Fruit fly (Drosophila melanogaster): ENCODE results near the gene CNPYb.

The CNPYb gene

DNA sequence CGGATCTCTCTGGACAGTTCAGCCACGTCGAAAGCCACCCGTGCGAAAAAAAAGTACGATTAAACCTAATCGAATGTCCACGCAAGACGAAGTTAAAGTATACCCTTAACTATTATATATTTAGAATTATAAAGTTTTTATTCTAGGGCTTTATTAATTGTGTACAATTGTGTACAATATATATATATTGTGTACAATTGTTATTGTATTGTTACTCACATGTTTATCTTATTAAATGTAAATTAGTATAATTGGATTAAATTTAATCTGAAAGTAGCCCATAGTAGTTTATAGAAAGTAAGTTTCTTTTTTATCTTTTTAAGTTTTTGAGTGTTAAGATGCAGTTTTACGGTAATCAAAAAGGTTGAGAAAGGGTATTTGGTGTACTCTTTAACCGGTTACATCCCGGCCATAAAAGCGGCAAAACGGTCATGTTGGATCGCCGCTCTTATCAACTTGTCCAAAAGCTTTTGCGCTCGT is 42.6 kb downstream of the CNPYb start, which contains the start of gene CG43407:
TSS of gene CG43407 (minus strand) at position 51 of the 480 bp plus-strand sequence.
- TF ChIP-seq ttk (optimal IDR thresholded peaks at IDR 0.05) (no peak), Myc (optimal IDR thresholded peaks at IDR 0.05) (no peak), psq (optimal IDR thresholded peaks at IDR 0.05) (no peak), h (optimal IDR thresholded peaks at IDR 0.05) (no peak), insv (optimal IDR thresholded peaks at IDR 0.05) (no peak), Sin3A (optimal IDR thresholded peaks at IDR 0.05) (no peak)

DNA sequence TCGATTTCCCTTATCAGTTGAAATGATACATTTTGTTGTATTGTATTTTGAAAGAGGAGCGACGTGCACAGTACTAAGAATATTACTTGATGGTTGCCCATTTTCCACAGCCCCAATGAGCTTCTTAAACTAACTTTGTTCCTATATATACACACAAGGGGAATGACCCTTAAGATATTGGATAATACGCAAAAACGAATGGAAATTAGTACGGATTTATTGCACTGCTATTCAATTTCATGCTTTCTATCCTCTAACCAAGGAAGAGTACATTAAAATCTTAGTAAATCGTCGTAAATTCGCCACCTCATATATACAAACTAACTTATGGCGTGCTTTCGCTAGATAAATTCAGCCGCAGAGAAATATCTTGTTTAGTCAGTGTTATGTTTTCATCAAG is 44.1 kb downstream of the CNPYb start, which contains the start of gene Acp76A:
TSS of gene Acp76A (minus strand) at position 101 of the 400 bp plus-strand sequence.
- no peak for TF ChIP-seq ttk (optimal IDR thresholded peaks at IDR 0.05)
- TF ChIP-seq insv (optimal IDR thresholded peaks at IDR 0.05) = no peak
- no peak for TF ChIP-seq Myc (optimal IDR thresholded peaks at IDR 0.05)
- TF ChIP-seq psq (optimal IDR thresholded peaks at IDR 0.05) = no peak
- TF ChIP-seq Sin3A (optimal IDR thresholded peaks at IDR 0.05) = no peak
- no peak for TF ChIP-seq h (optimal IDR thresholded peaks at IDR 0.05)

DNA sequence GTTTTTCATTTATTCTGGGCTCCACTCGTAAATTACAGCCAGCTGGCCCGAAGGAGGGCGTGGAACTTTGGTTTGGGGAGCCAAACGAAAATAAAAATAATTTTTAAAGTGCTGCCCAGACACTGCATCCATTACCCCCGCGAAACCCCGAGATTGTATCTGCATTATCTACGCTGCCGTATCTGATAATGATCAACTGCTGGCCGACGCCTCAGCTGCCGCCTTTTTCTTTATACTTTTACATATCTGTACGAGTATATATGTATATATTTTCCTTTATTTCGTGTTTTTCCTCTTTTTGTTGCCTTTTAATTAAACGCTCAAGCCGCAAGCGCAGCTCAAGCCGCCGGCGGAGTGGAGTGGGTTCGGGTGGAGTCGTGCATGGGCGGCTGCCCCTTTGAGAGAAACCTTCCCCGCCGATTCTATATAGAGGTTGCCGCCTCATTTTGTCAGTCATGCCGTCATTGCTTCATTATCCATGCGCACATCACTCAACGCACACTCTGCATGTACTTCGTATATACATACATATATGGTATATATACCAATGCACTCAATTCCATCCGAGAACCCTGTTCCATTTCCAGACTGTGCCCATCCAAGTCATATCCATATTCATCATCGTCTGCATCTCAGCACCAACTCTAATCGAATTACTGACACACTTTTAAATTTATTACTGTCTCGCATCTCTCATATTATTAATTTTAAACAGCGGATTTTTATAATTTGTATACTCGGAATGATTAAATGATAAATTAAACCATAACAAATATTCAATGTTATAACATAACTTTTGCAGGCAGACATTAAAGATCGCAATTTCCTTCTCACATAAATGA is 46.1 kb downstream of the CNPYb start:
- TF ChIP-seq h (optimal IDR thresholded peaks at IDR 0.05) (no peak), insv (optimal IDR thresholded peaks at IDR 0.05) (no peak), psq (optimal IDR thresholded peaks at IDR 0.05) (no peak), Myc (optimal IDR thresholded peaks at IDR 0.05) (no peak), Sin3A (optimal IDR thresholded peaks at IDR 0.05) (no peak), ttk (optimal IDR thresholded peaks at IDR 0.05) (no peak)

- no peak for TF ChIP-seq psq (optimal IDR thresholded peaks at IDR 0.05)
Observed at dm6 chr3L:19048761-19049160, 47.3 kb downstream of the CNPYb start.

DNA sequence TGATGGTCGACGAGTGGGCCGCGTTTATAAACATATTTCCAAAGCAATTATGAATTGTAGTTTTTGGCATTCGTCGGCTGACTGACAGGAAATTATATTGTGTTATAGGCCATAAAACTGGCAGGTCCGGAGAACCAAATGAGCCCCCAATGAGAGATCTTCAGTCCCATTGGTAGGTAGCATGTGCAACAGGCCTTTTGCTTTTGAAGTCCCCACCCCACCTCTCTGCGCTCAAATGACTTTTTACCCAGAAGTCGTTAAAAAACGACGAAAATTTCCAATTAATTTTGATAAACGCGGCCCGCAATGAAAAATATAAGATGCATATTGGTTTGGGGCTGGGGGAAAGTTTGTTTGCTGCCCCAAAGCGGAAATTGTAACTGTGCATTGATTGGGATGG is 47.8 kb downstream of the CNPYb start:
- TF ChIP-seq Sin3A (optimal IDR thresholded peaks at IDR 0.05) = no peak
- TF ChIP-seq psq (optimal IDR thresholded peaks at IDR 0.05) = no peak
- no peak for TF ChIP-seq ttk (optimal IDR thresholded peaks at IDR 0.05)
- TF ChIP-seq Myc (optimal IDR thresholded peaks at IDR 0.05) = no peak
- TF ChIP-seq h (optimal IDR thresholded peaks at IDR 0.05) = no peak
- no peak for TF ChIP-seq insv (optimal IDR thresholded peaks at IDR 0.05)

DNA sequence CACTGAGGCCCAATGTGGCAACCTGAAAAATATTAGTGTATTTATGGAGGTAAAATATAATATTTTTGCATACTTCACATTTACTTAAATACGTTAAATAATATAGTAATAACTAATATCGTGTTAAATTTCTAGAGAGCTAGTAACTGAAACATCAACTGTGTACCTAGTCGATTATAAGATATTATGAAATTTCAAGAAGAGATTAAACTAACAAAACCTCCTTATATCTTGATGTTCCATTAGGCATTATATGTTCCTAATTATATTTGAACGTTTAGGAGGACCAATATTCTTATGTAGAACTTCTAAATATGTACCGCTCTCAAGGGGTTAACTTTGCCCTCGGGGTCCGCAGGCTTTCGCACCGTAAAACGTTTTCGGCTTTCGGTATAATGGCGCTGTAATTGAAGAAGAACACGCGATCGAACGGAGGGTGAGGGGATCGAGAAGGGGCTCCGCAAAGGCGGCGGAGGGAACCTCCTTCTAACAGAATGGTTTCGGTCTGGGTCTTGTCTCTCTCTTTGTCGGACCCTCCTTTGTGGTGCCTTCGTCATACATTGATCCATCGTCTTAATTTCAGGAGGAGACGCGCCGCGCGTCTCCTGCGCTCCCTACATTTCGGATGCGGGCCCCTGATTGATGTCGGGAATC is 49.5 kb downstream of the CNPYb start:
- no peak for TF ChIP-seq h (optimal IDR thresholded peaks at IDR 0.05)
- TF ChIP-seq Myc (optimal IDR thresholded peaks at IDR 0.05) = no peak
- TF ChIP-seq psq (optimal IDR thresholded peaks at IDR 0.05) = no peak
- TF ChIP-seq Sin3A (optimal IDR thresholded peaks at IDR 0.05) = no peak

dm6 chr3L:19045299-19046025 is 50.6 kb downstream of the CNPYb start, which contains the start of gene nkd:
nkd (minus strand) TSS chr3L:19045449.
- TF ChIP-seq Sin3A (optimal IDR thresholded peaks at IDR 0.05) = no peak
- no peak for TF ChIP-seq psq (optimal IDR thresholded peaks at IDR 0.05)
- no peak for TF ChIP-seq insv (optimal IDR thresholded peaks at IDR 0.05)
- no peak for TF ChIP-seq ttk (optimal IDR thresholded peaks at IDR 0.05)
- TF ChIP-seq h (optimal IDR thresholded peaks at IDR 0.05) = no peak
- no peak for TF ChIP-seq Myc (optimal IDR thresholded peaks at IDR 0.05)

All from Kc167 (cell line).